Worm (Caenorhabditis elegans) whole organism, L2 larva: ENCODE data around the gene idpp-9.

Source experiments
- egl-27 ChIP-seq: sonication (generic microtip); optimal IDR thresholded peaks from 3 replicates; lab custom pipeline; 2017; ENCODE audit warnings: missing biosample characterization, missing genetic modification reagents, missing genetic modification characterization
- elt-3 ChIP-seq: sonication (generic microtip); optimal IDR thresholded peaks from 2 replicates; lab custom pipeline; 2017; ENCODE audit warnings: missing biosample characterization, missing genetic modification characterization
- lin-13 ChIP-seq: fragments of 150-350 bp; optimal IDR thresholded peaks from 2 replicates; lab custom pipeline; 2014; ENCODE audit warnings: missing biosample characterization, missing genetic modification reagents, missing genetic modification characterization
- nhr-11 ChIP-seq: fragments of 150-350 bp; optimal IDR thresholded peaks from 2 replicates; lab custom pipeline; 2014; ENCODE audit warnings: missing biosample characterization, missing genetic modification characterization
- nhr-6 ChIP-seq: fragments of 150-350 bp; optimal IDR thresholded peaks from 2 replicates; lab custom pipeline; 2014; ENCODE audit warnings: missing biosample characterization, missing genetic modification characterization
- nhr-77 ChIP-seq: fragments of 150-350 bp; optimal IDR thresholded peaks from 2 replicates; lab custom pipeline; 2014; ENCODE audit warnings: missing biosample characterization, missing genetic modification characterization
- unc-62 ChIP-seq: fragments of 150-350 bp; optimal IDR thresholded peaks from 2 replicates; lab custom pipeline; 2014; ENCODE audit warnings: missing biosample characterization, missing genetic modification reagents, missing genetic modification characterization

- TF ChIP-seq lin-13 (GFP tag; lab: Kevin White, UChicago), result no peak
- no peak for TF ChIP-seq elt-3 (tag; lab: Kevin White, UChicago)
- TF ChIP-seq nhr-11 (tag; lab: Kevin White, UChicago), result no peak
- no peak for TF ChIP-seq unc-62
- no peak for TF ChIP-seq egl-27 (tag; lab: Kevin White, UChicago)
- no peak for TF ChIP-seq nhr-6 (tag; lab: Kevin White, UChicago)
- TF ChIP-seq nhr-77 (tag; lab: Kevin White, UChicago), result no peak
Observed at ce11 chrX:3866197-3866596, 49.5 kb downstream of the idpp-9 start.
